Fruit fly (Drosophila melanogaster) whole organism, pupa: ENCODE data around the gene CG17834.

Experiments
- CG14655 ChIP-seq: fragments of 200-800 bp; sonication (Bioruptor generic); optimal IDR thresholded peaks from 3 replicates; lab custom pipeline; 2017; ENCODE audit warnings: mild to moderate bottlenecking, missing biosample characterization, missing genetic modification reagents, missing genetic modification characterization
- CG32121 ChIP-seq: fragments of 200-800 bp; sonication (Bioruptor generic); IDR thresholded peaks from 2 replicates; pipeline ENCODE4 v1.3.6; 2022; ENCODE audit warnings: missing biosample characterization, missing genetic modification characterization

DNA sequence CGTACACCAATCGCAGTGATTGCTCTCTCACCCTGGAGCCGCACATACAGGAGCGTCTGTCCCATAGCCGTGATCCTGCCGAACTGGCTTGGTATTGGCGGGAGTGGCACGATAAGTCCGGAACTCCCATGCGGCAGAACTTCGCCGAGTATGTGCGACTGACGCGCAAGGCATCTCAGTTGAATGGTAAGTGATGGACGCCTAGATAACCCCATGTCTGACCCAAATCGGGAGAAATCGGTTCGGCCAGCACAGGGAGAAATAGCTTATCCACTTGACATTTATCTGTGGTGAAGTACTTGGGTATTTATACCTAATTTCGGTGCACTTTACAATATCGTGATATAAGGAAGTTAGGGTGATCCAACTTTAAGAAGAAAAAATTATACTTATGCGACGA, 6.2 kb upstream of the CG17834 start:
- TF ChIP-seq CG32121 (GFP tag; lab: Robert Waterston, UW): no peak
- TF ChIP-seq CG14655 (GFP tag; lab: Kevin White, UChicago): no peak
